Fruit fly (Drosophila melanogaster) whole organism, embryonic: Measurements from ENCODE around the gene Cchl.

ENCODE experiments used
- Abd-B ChIP-seq: fragments of 200-800 bp; sonication (Bioruptor generic); optimal IDR thresholded peaks from 2 replicates; lab custom pipeline; 2018; ENCODE audit warnings: missing biosample characterization, mild to moderate bottlenecking, missing genetic modification characterization, moderate library complexity
- Adf1 ChIP-seq: fragments of 200-800 bp; sonication (Bioruptor generic); IDR thresholded peaks from 2 replicates; pipeline ENCODE4 v1.3.6; 2022; ENCODE audit warnings: missing biosample characterization, missing genetic modification characterization
- Bdp1 ChIP-seq: fragments of 200-800 bp; sonication (Bioruptor generic); optimal IDR thresholded peaks from 3 replicates; lab custom pipeline; 2016; ENCODE audit warnings: missing biosample characterization, missing genetic modification characterization
- Blimp-1 ChIP-seq: fragments of 200-800 bp; sonication (Bioruptor generic); optimal IDR thresholded peaks from 3 replicates; lab custom pipeline; 2018; ENCODE audit warnings: missing biosample characterization, missing genetic modification characterization, mild to moderate bottlenecking, moderate library complexity, missing genetic modification reagents
- CG11504 ChIP-seq: fragments of 200-800 bp; sonication (Bioruptor generic); optimal IDR thresholded peaks from 3 replicates; lab custom pipeline; 2019; ENCODE audit warnings: missing biosample characterization, mild to moderate bottlenecking, missing genetic modification characterization, moderate library complexity
- CG11696 ChIP-seq: fragments of 200-800 bp; sonication (Bioruptor generic); IDR thresholded peaks from 2 replicates; pipeline ENCODE4 v1.3.6; 2022; ENCODE audit warnings: missing biosample characterization, missing genetic modification characterization
- CG11723 ChIP-seq: fragments of 200-800 bp; sonication (Bioruptor generic); optimal IDR thresholded peaks from 2 replicates; lab custom pipeline; 2017; ENCODE audit warnings: missing biosample characterization, mild to moderate bottlenecking, missing genetic modification characterization
- CG13624 ChIP-seq: fragments of 200-800 bp; sonication (Bioruptor generic); optimal IDR thresholded peaks from 2 replicates; lab custom pipeline; 2016; ENCODE audit warnings: missing biosample characterization, missing genetic modification characterization
- CG15073 ChIP-seq: fragments of 200-800 bp; sonication (Bioruptor generic); optimal IDR thresholded peaks from 2 replicates; lab custom pipeline; 2016; ENCODE audit warnings: missing biosample characterization, missing genetic modification characterization
- CG16779 ChIP-seq: fragments of 200-800 bp; sonication (Bioruptor generic); IDR thresholded peaks from 2 replicates; pipeline ENCODE4 v1.3.6; 2022; ENCODE audit warnings: missing biosample characterization, missing genetic modification characterization
- CG17385 ChIP-seq: fragments of 200-800 bp; sonication (Bioruptor generic); optimal IDR thresholded peaks from 3 replicates; lab custom pipeline; 2018; ENCODE audit warnings: missing biosample characterization, mild to moderate bottlenecking, missing genetic modification characterization
- CG2202 ChIP-seq: fragments of 200-800 bp; sonication (Bioruptor generic); optimal IDR thresholded peaks from 2 replicates; lab custom pipeline; 2018; ENCODE audit warnings: missing biosample characterization, mild to moderate bottlenecking, missing genetic modification characterization
- CG30403 ChIP-seq: fragments of 200-800 bp; sonication (Bioruptor generic); optimal IDR thresholded peaks from 3 replicates; lab custom pipeline; 2016; ENCODE audit warnings: missing biosample characterization, missing genetic modification characterization
- CG32772 ChIP-seq: fragments of 200-800 bp; sonication (Bioruptor generic); IDR thresholded peaks from 2 replicates; pipeline ENCODE4 v1.3.6; 2022; ENCODE audit warnings: missing biosample characterization, missing genetic modification characterization
- CG33213 ChIP-seq: fragments of 200-800 bp; sonication (Bioruptor generic); optimal IDR thresholded peaks from 3 replicates; lab custom pipeline; 2016; ENCODE audit warnings: missing biosample characterization, missing genetic modification characterization
- CG3407 ChIP-seq: fragments of 200-800 bp; sonication (Bioruptor generic); optimal IDR thresholded peaks from 2 replicates; lab custom pipeline; 2018; ENCODE audit warnings: missing biosample characterization, mild to moderate bottlenecking, missing genetic modification characterization
- CG34422 ChIP-seq: fragments of 200-800 bp; sonication (Bioruptor generic); IDR thresholded peaks from 3 replicates; pipeline ENCODE4 v1.3.6; 2022; ENCODE audit warnings: missing biosample characterization, missing genetic modification characterization
- CG3847 ChIP-seq: fragments of 200-800 bp; sonication (Bioruptor generic); IDR thresholded peaks from 2 replicates; pipeline ENCODE4 v1.3.6; 2022; ENCODE audit warnings: missing biosample characterization, missing genetic modification characterization
- CG6765 ChIP-seq: fragments of 200-800 bp; sonication (Bioruptor generic); optimal IDR thresholded peaks from 3 replicates; lab custom pipeline; 2017; ENCODE audit warnings: missing biosample characterization, mild to moderate bottlenecking, missing genetic modification characterization
- CG7556 ChIP-seq: fragments of 200-800 bp; sonication (Bioruptor generic); optimal IDR thresholded peaks from 2 replicates; lab custom pipeline; 2017; ENCODE audit warnings: missing biosample characterization, mild to moderate bottlenecking, missing genetic modification characterization
- CG8281 ChIP-seq: fragments of 200-800 bp; sonication (Bioruptor generic); optimal IDR thresholded peaks from 2 replicates; lab custom pipeline; 2018; ENCODE audit warnings: missing biosample characterization, mild to moderate bottlenecking, missing genetic modification characterization, moderate library complexity
- CG8388 ChIP-seq: fragments of 200-800 bp; sonication (Bioruptor generic); optimal IDR thresholded peaks from 2 replicates; lab custom pipeline; 2019; ENCODE audit warnings: missing biosample characterization, mild to moderate bottlenecking, missing genetic modification characterization, moderate library complexity
- CG8765 ChIP-seq: fragments of 200-800 bp; sonication (Bioruptor generic); IDR thresholded peaks from 2 replicates; pipeline ENCODE4 v1.3.6; 2022; ENCODE audit warnings: missing biosample characterization, missing genetic modification characterization
- CG9609 ChIP-seq: fragments of 200-800 bp; sonication (Bioruptor generic); optimal IDR thresholded peaks from 3 replicates; lab custom pipeline; 2016; ENCODE audit warnings: missing biosample characterization, missing genetic modification characterization
- CoRest ChIP-seq: fragments of 200-800 bp; sonication (Bioruptor generic); optimal IDR thresholded peaks from 3 replicates; lab custom pipeline; 2018; ENCODE audit warnings: missing biosample characterization, mild to moderate bottlenecking, missing genetic modification characterization, moderate library complexity
- Dll ChIP-seq: fragments of 200-800 bp; sonication (Bioruptor generic); IDR thresholded peaks from 4 replicates; pipeline ENCODE4 v1.3.6; 2022; ENCODE audit warnings: missing biosample characterization, missing genetic modification characterization; ENCODE audit not compliant: partially characterized antibody
- GATAe ChIP-seq: fragments of 200-800 bp; sonication (Bioruptor generic); conservative IDR thresholded peaks from 2 replicates; pipeline ENCODE4 v1.3.6; 2022; ENCODE audit warnings: missing biosample characterization, missing genetic modification characterization
- Hand ChIP-seq: fragments of 200-800 bp; sonication (Bioruptor generic); optimal IDR thresholded peaks from 2 replicates; lab custom pipeline; 2017; ENCODE audit warnings: mild to moderate bottlenecking, missing biosample characterization, missing genetic modification reagents, missing genetic modification characterization
- Hmx ChIP-seq: fragments of 200-800 bp; sonication (Bioruptor generic); optimal IDR thresholded peaks from 2 replicates; lab custom pipeline; 2016; ENCODE audit warnings: missing biosample characterization, missing genetic modification characterization
- Hr3 ChIP-seq: fragments of 200-800 bp; sonication (Bioruptor generic); optimal IDR thresholded peaks from 3 replicates; lab custom pipeline; 2016; ENCODE audit warnings: missing biosample characterization, missing genetic modification characterization
- Lpt ChIP-seq: fragments of >200 bp; optimal IDR thresholded peaks from 2 replicates; lab custom pipeline; 2018; ENCODE audit warnings: missing biosample characterization, missing genetic modification characterization
- NFAT ChIP-seq: fragments of 200-800 bp; sonication (Bioruptor generic); IDR thresholded peaks from 2 replicates; pipeline ENCODE4 v1.3.6; 2022; ENCODE audit warnings: missing biosample characterization, missing genetic modification characterization
- NK7.1 ChIP-seq: fragments of 200-800 bp; sonication (Bioruptor generic); optimal IDR thresholded peaks from 3 replicates; lab custom pipeline; 2016; ENCODE audit warnings: missing biosample characterization, missing genetic modification characterization
- aop ChIP-seq: fragments of 200-800 bp; sonication (Bioruptor generic); IDR thresholded peaks from 2 replicates; pipeline ENCODE4 v1.3.6; 2022; ENCODE audit warnings: missing biosample characterization, missing genetic modification characterization
- bbx ChIP-seq: fragments of 200-800 bp; sonication (Bioruptor generic); IDR thresholded peaks from 2 replicates; pipeline ENCODE4 v1.3.6; 2022; ENCODE audit warnings: missing biosample characterization, missing genetic modification characterization; ENCODE audit not compliant: partially characterized antibody
- dpn ChIP-seq, 2 experiments: fragments of 200-800 bp; sonication (Bioruptor generic); optimal IDR thresholded peaks; 3 replicates each; lab custom pipeline; 2016; ENCODE audit warnings: missing biosample characterization in 2 of 2, missing genetic modification characterization in 2 of 2
- dysf ChIP-seq: fragments of 200-800 bp; sonication (Bioruptor generic); IDR thresholded peaks from 3 replicates; pipeline ENCODE4 v1.3.6; 2022; ENCODE audit warnings: missing biosample characterization, missing genetic modification characterization
- inv ChIP-seq: fragments of 200-800 bp; sonication (Bioruptor generic); IDR thresholded peaks from 2 replicates; pipeline ENCODE4 v1.3.6; 2022; ENCODE audit warnings: missing biosample characterization, missing genetic modification characterization; ENCODE audit not compliant: partially characterized antibody
- jigr1 ChIP-seq: fragments of 200-800 bp; sonication (Bioruptor generic); IDR thresholded peaks from 3 replicates; pipeline ENCODE4 v1.3.6; 2022; ENCODE audit warnings: missing biosample characterization, missing genetic modification characterization
- lmd ChIP-seq: fragments of 200-800 bp; sonication (Bioruptor generic); IDR thresholded peaks from 2 replicates; pipeline ENCODE4 v1.3.6; 2022; ENCODE audit warnings: missing biosample characterization, missing genetic modification characterization
- mirr ChIP-seq: fragments of 200-800 bp; sonication (Bioruptor generic); optimal IDR thresholded peaks from 3 replicates; lab custom pipeline; 2018; ENCODE audit warnings: missing biosample characterization, mild to moderate bottlenecking, missing genetic modification characterization
- otp ChIP-seq: fragments of 200-800 bp; sonication (Bioruptor generic); IDR thresholded peaks from 3 replicates; pipeline ENCODE4, ENCODE4 v1.3.6; 2022; ENCODE audit warnings: missing biosample characterization, missing genetic modification characterization
- ro ChIP-seq: fragments of 200-800 bp; sonication (Bioruptor generic); IDR thresholded peaks from 2 replicates; pipeline ENCODE4 v1.3.6; 2022; ENCODE audit warnings: missing biosample characterization, missing genetic modification characterization
- slou ChIP-seq: fragments of 200-800 bp; sonication (Bioruptor generic); optimal IDR thresholded peaks from 3 replicates; lab custom pipeline; 2016; ENCODE audit warnings: missing biosample characterization, missing genetic modification characterization
- so ChIP-seq: fragments of 200-800 bp; sonication (Bioruptor generic); IDR thresholded peaks from 3 replicates; pipeline ENCODE4 v1.3.6; 2022; ENCODE audit warnings: missing biosample characterization, missing genetic modification characterization
- sqz ChIP-seq: fragments of 200-800 bp; sonication (Bioruptor generic); optimal IDR thresholded peaks from 3 replicates; lab custom pipeline; 2018; ENCODE audit warnings: missing biosample characterization, mild to moderate bottlenecking, missing genetic modification characterization
- toy ChIP-seq: fragments of 200-800 bp; sonication (Bioruptor generic); IDR thresholded peaks from 2 replicates; pipeline ENCODE4 v1.3.6; 2022; ENCODE audit warnings: missing biosample characterization, missing genetic modification characterization
- vfl ChIP-seq: fragments of 200-800 bp; sonication (Bioruptor generic); optimal IDR thresholded peaks from 2 replicates; lab custom pipeline; 2016; ENCODE audit warnings: missing biosample characterization, missing genetic modification characterization
- zf30C ChIP-seq: fragments of 200-800 bp; sonication (Bioruptor generic); optimal IDR thresholded peaks from 3 replicates; lab custom pipeline; 2018; ENCODE audit warnings: missing biosample characterization, mild to moderate bottlenecking, missing genetic modification characterization

Cchl gene

DNA sequence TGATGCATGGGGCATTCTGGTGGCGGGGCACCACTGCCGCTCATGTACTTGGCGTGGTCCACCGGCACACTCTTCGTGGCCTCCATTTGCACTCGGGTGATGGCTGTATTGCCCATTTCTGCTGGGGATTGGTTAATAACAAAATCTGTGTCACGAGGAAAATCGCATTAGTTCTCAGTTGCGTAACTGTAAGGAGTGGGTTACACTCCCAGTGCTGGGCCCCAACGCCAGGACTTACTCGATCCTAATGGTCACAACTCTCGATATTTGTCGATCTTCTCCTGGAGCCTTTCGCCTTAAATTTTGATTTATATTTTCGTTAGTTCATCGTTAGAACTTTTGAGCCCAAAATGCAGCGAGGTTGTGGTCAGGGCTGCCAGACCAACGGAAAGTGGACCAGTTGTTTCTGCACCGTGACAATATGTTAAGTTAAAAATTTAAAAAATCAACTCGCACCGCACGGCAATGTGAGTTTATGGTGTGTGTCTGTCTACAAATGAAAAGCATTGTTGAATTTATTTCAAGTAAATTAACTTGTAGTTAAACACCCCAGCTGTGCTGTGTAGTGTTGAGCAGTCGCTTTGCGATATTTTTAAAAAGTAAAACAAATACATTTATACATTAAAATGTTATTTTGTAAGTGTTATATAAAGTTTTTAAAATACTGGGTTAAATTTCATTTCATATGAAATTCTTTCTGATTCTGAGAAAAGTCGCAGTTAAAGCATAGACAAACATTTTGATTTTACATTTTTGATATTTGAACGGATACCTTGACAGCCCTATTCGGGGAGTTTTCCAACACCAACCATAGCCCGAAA, at the start of gene Cchl, which contains the start of gene ND-42 (continued):
- peak; percentile 71 for TF ChIP-seq CG8765 (GFP tag; lab: Robert Waterston, UW)
- TF ChIP-seq CG11723 (GFP tag; lab: Kevin White, UChicago): peak; percentile 67
- 0 out of 2 replicates have a peak, but pooled peaks have one; percentile 21 for TF ChIP-seq toy (GFP tag; lab: Robert Waterston, UW)
- peak; percentile 45 for TF ChIP-seq CG9609 (GFP tag; lab: Kevin White, UChicago)
- peak; percentile 85 for TF ChIP-seq CG7556 (GFP tag; lab: Kevin White, UChicago)
- peak; percentile 57 for TF ChIP-seq CG3407 (GFP tag; lab: Kevin White, UChicago)
- peak; percentile 76 for TF ChIP-seq CG8388 (GFP tag; lab: Kevin White, UChicago)
- peak; percentile 74; the same call in 2 of the 3 replicates for TF ChIP-seq dysf (GFP tag; lab: Robert Waterston, UW)
- peak; percentile 42; the same call in 1 of the 3 replicates for TF ChIP-seq otp (GFP tag; lab: Robert Waterston, UW)
- no peak for TF ChIP-seq CG11696 (GFP tag; lab: Robert Waterston, UW)
- no peak for TF ChIP-seq so (GFP tag; lab: Robert Waterston, UW)
- TF ChIP-seq NFAT (GFP tag; lab: Robert Waterston, UW): peak; percentile 37
- 0 out of 2 replicates have a peak, but pooled peaks have one; percentile 19 for TF ChIP-seq Adf1 (GFP tag; lab: Robert Waterston, UW)
- TF ChIP-seq CG3847: peak; percentile 91
- TF ChIP-seq sqz: no peak
- peak; percentile 43 for TF ChIP-seq CG2202 (tag; lab: Kevin White, UChicago)
- TF ChIP-seq Hand (GFP tag; lab: Kevin White, UChicago): peak; percentile 72
- no peak for TF ChIP-seq CG16779 (GFP tag; lab: Robert Waterston, UW)
- TF ChIP-seq CG6765 (GFP tag; lab: Kevin White, UChicago): peak; percentile 61
- peak; percentile 81 for TF ChIP-seq Dll (GFP tag; lab: Robert Waterston, UW)
- TF ChIP-seq Blimp-1 (GFP tag; lab: Kevin White, UChicago): no peak
- no peak for TF ChIP-seq Lpt
- peak; percentile 45; the same call in 1 of the 2 replicates for TF ChIP-seq inv
- peak; percentile 40 for TF ChIP-seq NK7.1 (GFP tag; lab: Kevin White, UChicago)
- TF ChIP-seq slou (GFP tag; lab: Kevin White, UChicago): peak; percentile 66
- peak; percentile 84 for TF ChIP-seq CG11504
- peak; percentile 34 for TF ChIP-seq CG15073 (GFP tag; lab: Kevin White, UChicago)
- peak; percentile 67 for TF ChIP-seq CG32772
- peak; percentile 64 for TF ChIP-seq lmd (GFP tag; lab: Robert Waterston, UW)
- peak; percentile 44 for TF ChIP-seq Bdp1 (GFP tag; lab: Kevin White, UChicago)
- no peak for TF ChIP-seq CG8281 (tag; lab: Kevin White, UChicago)
- TF ChIP-seq CG13624: peak; percentile 66
- TF ChIP-seq CG34422: no peak; the same call in none of the 3 replicates
- TF ChIP-seq Hr3 (GFP tag; lab: Kevin White, UChicago): peak; percentile 85
- TF ChIP-seq GATAe (GFP tag; lab: Robert Waterston, UW): no peak
- TF ChIP-seq ro (GFP tag; lab: Robert Waterston, UW): no peak
- TF ChIP-seq bbx (GFP tag; lab: Robert Waterston, UW): peak; percentile 39; the same call in 1 of the 2 replicates
- TF ChIP-seq mirr (GFP tag; lab: Kevin White, UChicago): no peak
- peak; percentile 67; the same call in 1 of the 3 replicates for TF ChIP-seq jigr1 (GFP tag; lab: Robert Waterston, UW)
- TF ChIP-seq vfl: peak; percentile 76
- peak; percentile 91 for TF ChIP-seq CG30403
- peak; percentile 81 for TF ChIP-seq Abd-B (GFP tag; lab: Kevin White, UChicago)
- peak; percentile 92 for TF ChIP-seq CoRest (tag; lab: Kevin White, UChicago)
- TF ChIP-seq Hmx (GFP tag; lab: Kevin White, UChicago): no peak
- peak; percentile 71 to 78 for TF ChIP-seq dpn (GFP tag; optimal IDR thresholded peaks at IDR 0.05; lab: Kevin White, UChicago)
- no peak for TF ChIP-seq zf30C (GFP tag; lab: Kevin White, UChicago)
- peak; percentile 49 for TF ChIP-seq CG33213
- TF ChIP-seq CG17385 (GFP tag; lab: Kevin White, UChicago): peak; percentile 82
- TF ChIP-seq aop (GFP tag; lab: Robert Waterston, UW): no peak; the same call in 1 of the 2 replicates
